Worm (Caenorhabditis elegans): Measurements from ENCODE around the gene mdh-2.

- TF ChIP-seq daf-12 (tag; optimal IDR thresholded peaks at IDR 0.05) (no peak), lsy-2 (tag; optimal IDR thresholded peaks at IDR 0.05) (no peak), mdl-1 (tag; optimal IDR thresholded peaks at IDR 0.05) (no peak), nhr-28 (tag; optimal IDR thresholded peaks at IDR 0.05) (no peak), ama-1 (optimal IDR thresholded peaks at IDR 0.05) (no peak), Y75B8A.6 (GFP tag; IDR thresholded peaks at IDR 0.05) (no peak), ZK337.2 (GFP tag; IDR thresholded peaks at IDR 0.05) (no peak), egl-27 (tag; optimal IDR thresholded peaks at IDR 0.05) (no peak), dmd-9 (GFP tag; IDR thresholded peaks at IDR 0.05) (no peak), madf-5 (GFP tag; IDR thresholded peaks at IDR 0.05) (no peak), nhr-6 (tag; optimal IDR thresholded peaks at IDR 0.05) (no peak), F49E8.2 (tag; optimal IDR thresholded peaks at IDR 0.05; ENCODE audit: borderline replicate concordance) (no peak)
Observed at ce11 chrIII:6577159-6577558, 30.7 kb downstream of the mdh-2 start.

Data from whole organism, L4 larva.